Worm (Caenorhabditis elegans): ENCODE measurements around the gene F13B9.2.

Gene F13B9.2

DNA sequence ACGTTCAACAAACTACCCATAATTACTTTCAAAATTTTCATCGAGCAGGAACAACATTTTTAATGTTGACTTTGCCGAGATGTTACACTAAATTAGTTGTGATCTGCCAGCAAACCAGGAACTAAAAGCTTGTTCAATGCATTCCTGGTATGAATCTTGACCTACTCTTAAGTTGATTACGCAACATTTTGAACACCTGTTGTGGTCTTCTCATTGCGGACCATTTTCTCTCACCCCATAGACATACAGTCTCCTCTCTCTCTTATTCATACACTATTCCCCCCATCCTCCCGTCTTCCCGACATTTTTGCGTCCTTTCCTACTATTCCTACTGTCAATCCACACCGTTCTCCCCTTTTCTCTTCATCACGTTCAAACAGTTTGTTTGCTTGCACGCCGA, 12.0 kb upstream of the F13B9.2 start:
- TF ChIP-seq pes-1 (GFP tag; IDR thresholded peaks at IDR 0.05) (no peak), aly-1 (tag; optimal IDR thresholded peaks at IDR 0.05) (peak; percentile 5)

DNA sequence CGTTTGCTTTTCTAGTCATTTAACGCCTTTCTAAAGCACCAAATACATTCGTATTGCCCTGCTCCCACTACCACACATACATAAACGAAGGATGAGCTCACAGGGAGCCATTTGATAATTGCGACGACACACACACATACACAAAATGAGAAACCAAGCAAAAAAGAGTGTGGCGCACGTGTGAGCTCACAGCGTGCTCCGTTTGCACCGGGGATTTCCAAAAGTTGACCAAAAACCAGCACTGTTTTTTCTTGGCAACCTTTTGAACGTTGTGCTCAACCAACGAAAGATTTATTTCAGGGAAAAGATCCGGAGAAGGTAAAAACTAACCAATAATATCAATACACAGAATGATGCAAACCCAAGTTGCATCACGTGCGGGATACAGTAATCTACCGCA, 10.6 kb upstream of the F13B9.2 start, which contains the start of gene ksr-1:
TSS of gene ksr-1 (plus strand) at position 301 of the 400 bp plus-strand sequence.
- TF ChIP-seq sea-1 (GFP tag; conservative IDR thresholded peaks at IDR 0.05) (no peak), flt-1 (GFP tag; IDR thresholded peaks at IDR 0.05) (no peak), tbx-37 (GFP tag; conservative IDR thresholded peaks at IDR 0.05) (no peak), ceh-13 (GFP tag; optimal IDR thresholded peaks at IDR 0.05) (no peak), ets-7 (tag; optimal IDR thresholded peaks at IDR 0.05) (no peak), F13C5.2 (tag; optimal IDR thresholded peaks at IDR 0.05) (no peak), pes-1 (GFP tag; IDR thresholded peaks at IDR 0.05) (no peak), hmbx-1 (tag; optimal IDR thresholded peaks at IDR 0.05) (no peak), ceh-36 (tag; optimal IDR thresholded peaks at IDR 0.05) (no peak), hmg-4 (GFP tag; optimal IDR thresholded peaks at IDR 0.05) (no peak), tra-4 (tag; optimal IDR thresholded peaks at IDR 0.05) (no peak)

DNA sequence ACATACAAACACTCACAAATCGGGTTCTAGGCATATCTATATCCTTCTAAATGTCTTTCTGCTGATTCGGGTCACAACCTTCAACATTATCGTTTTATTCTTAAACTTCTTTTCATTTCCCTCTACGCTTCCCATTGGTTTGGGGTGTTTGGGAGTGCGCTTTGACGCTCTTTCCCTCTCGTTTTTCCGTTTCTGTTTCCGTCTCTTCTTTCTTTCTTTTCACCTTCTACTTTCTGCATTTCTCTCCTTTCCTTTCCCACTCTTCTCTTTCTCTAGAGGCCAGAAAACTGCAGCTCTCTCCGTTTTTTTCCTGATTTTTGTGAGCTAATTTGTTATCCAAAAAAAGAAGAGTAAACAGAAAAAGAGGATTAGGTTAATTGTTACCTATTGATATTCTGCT, 9.2 kb upstream of the F13B9.2 start:
- no peak for TF ChIP-seq ceh-36 (tag; optimal IDR thresholded peaks at IDR 0.05)
- no peak for TF ChIP-seq hmg-4 (GFP tag; optimal IDR thresholded peaks at IDR 0.05)
- TF ChIP-seq pes-1 (GFP tag; IDR thresholded peaks at IDR 0.05) = no peak
- TF ChIP-seq sea-1 (GFP tag; conservative IDR thresholded peaks at IDR 0.05) = no peak
- TF ChIP-seq ets-7 (tag; optimal IDR thresholded peaks at IDR 0.05) = no peak
- TF ChIP-seq B0310.2 (tag; optimal IDR thresholded peaks at IDR 0.05) = no peak
- no peak for TF ChIP-seq ceh-13 (GFP tag; optimal IDR thresholded peaks at IDR 0.05)

DNA sequence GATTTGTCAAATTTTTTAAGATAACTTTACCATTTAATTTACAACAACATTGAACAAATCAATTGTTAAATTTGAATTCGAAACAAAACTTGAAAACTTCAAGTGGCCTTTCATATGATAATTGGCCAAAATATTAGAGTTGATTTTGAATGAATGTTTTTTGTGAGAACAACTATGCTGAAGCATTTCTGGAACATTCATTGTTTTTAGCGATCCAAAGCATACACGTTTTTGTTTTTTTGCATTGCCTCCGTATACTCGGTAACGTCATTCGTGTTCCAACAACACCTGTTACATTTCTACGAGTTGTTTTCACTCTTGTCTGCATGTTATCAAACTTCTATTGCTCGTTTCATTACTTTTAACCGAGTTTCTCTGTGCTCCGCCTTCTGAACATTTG, 8.5 kb upstream of the F13B9.2 start:
- TF ChIP-seq ama-1 (optimal IDR thresholded peaks at IDR 0.05) = no peak
- TF ChIP-seq hmg-4 (GFP tag; optimal IDR thresholded peaks at IDR 0.05) = no peak
- TF ChIP-seq pes-1 (GFP tag; IDR thresholded peaks at IDR 0.05) = no peak
- no peak for TF ChIP-seq hnd-1 (tag; optimal IDR thresholded peaks at IDR 0.05)
- no peak for TF ChIP-seq B0310.2 (tag; optimal IDR thresholded peaks at IDR 0.05)
- TF ChIP-seq aly-1 (tag; optimal IDR thresholded peaks at IDR 0.05) = no peak
- no peak for TF ChIP-seq F13C5.2 (tag; optimal IDR thresholded peaks at IDR 0.05)
- no peak for TF ChIP-seq ceh-36 (tag; optimal IDR thresholded peaks at IDR 0.05)
- no peak for TF ChIP-seq ets-7 (tag; optimal IDR thresholded peaks at IDR 0.05)
- no peak for TF ChIP-seq ceh-13 (GFP tag; optimal IDR thresholded peaks at IDR 0.05)
- no peak for TF ChIP-seq tbx-37 (GFP tag; conservative IDR thresholded peaks at IDR 0.05)
- no peak for TF ChIP-seq hmbx-1 (tag; optimal IDR thresholded peaks at IDR 0.05)
- TF ChIP-seq sea-1 (GFP tag; conservative IDR thresholded peaks at IDR 0.05) = no peak
- no peak for TF ChIP-seq tra-4 (tag; optimal IDR thresholded peaks at IDR 0.05)
- TF ChIP-seq flt-1 (GFP tag; IDR thresholded peaks at IDR 0.05) = no peak
- no peak for TF ChIP-seq scrt-1 (GFP tag; IDR thresholded peaks at IDR 0.05)
- no peak for TF ChIP-seq tbx-11 (GFP tag; IDR thresholded peaks at IDR 0.05)

DNA sequence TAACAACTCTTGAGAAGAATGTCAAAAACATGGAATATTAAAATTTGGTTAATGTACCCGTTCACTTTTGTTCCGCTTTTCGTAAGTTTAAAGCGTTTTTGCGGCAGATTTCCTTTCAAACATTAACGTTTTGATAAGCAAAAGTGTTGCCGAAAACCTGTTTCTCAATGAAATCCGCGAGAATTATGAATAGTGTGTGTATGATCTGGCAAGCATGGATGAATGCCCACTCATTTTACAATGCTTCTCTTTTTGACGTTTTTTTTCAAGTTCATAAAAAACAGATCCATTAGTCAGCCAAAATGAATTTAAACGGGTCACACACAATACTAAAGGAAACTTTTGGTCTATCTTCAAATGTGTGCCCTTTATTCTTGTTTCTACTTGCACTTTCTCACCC, 1.5 kb upstream of the F13B9.2 start:
- TF ChIP-seq tra-4 (tag; optimal IDR thresholded peaks at IDR 0.05) (no peak), B0310.2 (tag; optimal IDR thresholded peaks at IDR 0.05) (no peak), F13C5.2 (tag; optimal IDR thresholded peaks at IDR 0.05) (no peak), ceh-13 (GFP tag; optimal IDR thresholded peaks at IDR 0.05) (no peak), pes-1 (GFP tag; IDR thresholded peaks at IDR 0.05) (no peak), aly-1 (tag; optimal IDR thresholded peaks at IDR 0.05) (no peak), hnd-1 (tag; optimal IDR thresholded peaks at IDR 0.05) (no peak), tbx-11 (GFP tag; IDR thresholded peaks at IDR 0.05) (no peak), tbx-37 (GFP tag; conservative IDR thresholded peaks at IDR 0.05) (no peak)

DNA sequence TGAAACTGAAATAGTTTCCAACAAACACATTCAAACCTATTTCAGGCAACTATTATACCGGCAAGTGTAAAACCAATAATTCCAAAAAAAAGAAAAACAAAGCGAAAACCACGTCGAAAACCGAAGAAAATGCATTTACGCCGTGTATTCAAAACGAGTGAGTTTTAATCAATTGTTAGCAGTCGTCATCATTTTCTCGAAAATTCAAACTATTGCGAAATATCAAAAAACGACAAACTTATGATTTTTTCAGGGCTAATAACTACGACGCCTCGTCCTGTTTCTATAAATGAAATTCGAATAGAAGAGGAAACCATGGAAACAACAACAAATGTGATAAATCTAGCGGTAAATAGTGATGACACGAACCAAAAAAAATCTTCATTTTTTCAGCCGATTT, 681 bp downstream of the F13B9.2 start:
- TF ChIP-seq hmbx-1 (tag; optimal IDR thresholded peaks at IDR 0.05) (no peak), ets-7 (tag; optimal IDR thresholded peaks at IDR 0.05) (no peak), scrt-1 (GFP tag; IDR thresholded peaks at IDR 0.05) (no peak), F13C5.2 (tag; optimal IDR thresholded peaks at IDR 0.05) (no peak), sea-1 (GFP tag; conservative IDR thresholded peaks at IDR 0.05) (no peak), flt-1 (GFP tag; IDR thresholded peaks at IDR 0.05) (no peak), tra-4 (tag; optimal IDR thresholded peaks at IDR 0.05) (no peak), ama-1 (optimal IDR thresholded peaks at IDR 0.05) (no peak), hnd-1 (tag; optimal IDR thresholded peaks at IDR 0.05) (no peak), pes-1 (GFP tag; IDR thresholded peaks at IDR 0.05) (no peak), hmg-4 (GFP tag; optimal IDR thresholded peaks at IDR 0.05) (no peak), ceh-13 (GFP tag; optimal IDR thresholded peaks at IDR 0.05) (no peak), ceh-36 (tag; optimal IDR thresholded peaks at IDR 0.05) (no peak)

DNA sequence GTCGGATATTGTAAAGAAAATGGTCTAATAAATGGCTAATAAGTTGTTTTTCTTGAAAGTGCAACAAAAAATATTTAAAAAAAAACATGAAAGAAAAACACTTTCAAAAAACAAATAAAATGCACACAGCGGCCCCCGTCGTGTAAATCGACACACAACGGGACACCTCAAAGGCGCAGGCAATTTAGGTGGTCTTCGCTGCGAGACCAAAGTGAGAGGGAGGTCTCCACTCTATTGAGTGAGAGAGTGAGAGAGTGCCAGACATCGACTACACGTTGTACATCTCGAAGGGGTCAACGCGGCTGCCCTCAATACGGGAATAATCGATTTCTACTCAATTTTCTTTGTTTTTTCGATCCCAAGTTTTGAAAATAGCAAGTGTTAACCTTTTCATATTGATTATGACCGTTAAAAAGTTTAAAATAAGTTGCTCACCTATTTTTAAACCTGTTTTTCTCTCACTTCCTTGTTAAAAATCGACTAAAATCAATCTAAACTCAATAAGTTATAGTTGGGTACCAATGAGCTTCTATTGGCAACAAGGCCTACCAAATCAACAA, 1.3 kb downstream of the F13B9.2 start, which contains the start of gene sec-16A.2:
TSS of gene sec-16A.2 (plus strand) at position 510 of the 560 bp plus-strand sequence.
- TF ChIP-seq F13C5.2 (tag; optimal IDR thresholded peaks at IDR 0.05) (peak; percentile 0), hmg-4 (GFP tag; optimal IDR thresholded peaks at IDR 0.05) (peak; percentile 67), sea-1 (GFP tag; conservative IDR thresholded peaks at IDR 0.05) (no peak), scrt-1 (GFP tag; IDR thresholded peaks at IDR 0.05) (no peak), flt-1 (GFP tag; IDR thresholded peaks at IDR 0.05) (0 out of 2 replicates have a peak, but pooled peaks have one; percentile 2), ama-1 (optimal IDR thresholded peaks at IDR 0.05) (no peak), aly-1 (tag; optimal IDR thresholded peaks at IDR 0.05) (no peak)

DNA sequence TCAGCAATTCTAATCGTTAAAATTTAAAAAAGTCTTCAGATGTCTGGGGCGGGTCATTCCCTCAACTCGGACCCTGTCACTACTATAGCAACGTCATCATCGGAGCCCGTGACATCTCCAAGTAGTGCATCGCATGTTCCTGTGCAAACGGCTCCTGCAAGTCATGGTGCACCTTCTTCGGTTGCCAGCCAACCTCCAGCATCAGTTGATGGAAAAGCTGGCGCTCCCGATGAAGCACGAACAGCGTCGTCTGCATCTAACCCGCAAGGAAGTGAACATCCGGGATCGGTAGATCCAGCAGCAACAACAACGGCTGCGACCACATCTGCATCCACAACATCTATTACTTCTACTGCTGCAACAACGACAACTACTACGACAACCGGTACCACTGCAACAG, 9.1 kb downstream of the F13B9.2 start, which contains the start of gene R09F10.3:
TSS of gene R09F10.3 (plus strand) at position 40 of the 400 bp plus-strand sequence.
- TF ChIP-seq flt-1 (GFP tag; IDR thresholded peaks at IDR 0.05) (no peak), hmg-4 (GFP tag; optimal IDR thresholded peaks at IDR 0.05) (peak; percentile 12)
